Worm (Caenorhabditis elegans) whole organism, late embryonic: ENCODE data around the gene F09C6.14.

Experiments used
- T23F11.4 ChIP-seq: fragments of 200-800 bp; sonication (Bioruptor generic); optimal IDR thresholded peaks from 2 replicates; lab custom pipeline; 2018; ENCODE audit warnings: mild to moderate bottlenecking, missing genetic modification characterization, missing compliant biosample characterization
- pqm-1 ChIP-seq: sonication (generic microtip); optimal IDR thresholded peaks from 2 replicates; lab custom pipeline; 2016; ENCODE audit warnings: missing genetic modification characterization, missing compliant biosample characterization
- pros-1 ChIP-seq: fragments of 150-350 bp; optimal IDR thresholded peaks from 2 replicates; lab custom pipeline; 2014; ENCODE audit warnings: missing biosample characterization, missing genetic modification reagents, missing genetic modification characterization

DNA sequence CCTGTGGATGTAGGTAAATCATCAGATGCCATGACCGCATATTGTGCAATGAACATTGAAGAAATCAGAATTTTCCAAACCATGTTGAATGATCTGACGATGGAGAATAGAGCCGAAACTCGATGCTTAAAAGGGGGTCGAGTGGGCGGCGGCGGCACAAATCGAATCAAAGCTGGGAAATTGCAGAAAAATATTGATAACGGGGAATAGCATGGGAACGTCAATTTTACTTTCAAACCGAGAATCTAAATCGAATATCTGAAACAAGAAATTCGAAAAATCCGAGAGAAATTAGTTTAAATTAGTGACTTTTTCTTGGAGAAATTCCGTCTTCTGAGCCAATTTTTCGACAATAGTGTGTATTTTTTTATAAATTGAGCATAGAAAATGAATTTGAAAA is 35.3 kb downstream of the F09C6.14 start, which contains the start of gene F09C6.10:
- TF ChIP-seq pros-1 (no peak), T23F11.4 (GFP tag; lab: Kevin White, UChicago) (no peak), pqm-1 (no peak)
